Fruit fly (Drosophila melanogaster): ENCODE data around the gene wrm2.

The wrm2 gene

dm6 chr3L:7334990-7335389, at the start of gene wrm2, which contains the start of gene wrm1:
Gene wrm2 (minus strand): TSS chr3L:7335226.
Gene wrm1 (minus strand): TSS chr3L:7335226.
- TF ChIP-seq eg (GFP tag; IDR thresholded peaks at IDR 0.05) (peak; percentile 37; the same call in 1 of the 3 replicates), esn (GFP tag; optimal IDR thresholded peaks at IDR 0.05) (peak; percentile 8), dsx (GFP tag; optimal IDR thresholded peaks at IDR 0.05; ENCODE audit: poor library complexity, severe bottlenecking) (peak; percentile 18), CG3919 (GFP tag; optimal IDR thresholded peaks at IDR 0.05) (no peak)

dm6 chr3L:7381359-7381976, 46.4 kb upstream of the wrm2 start, which contains the start of the genes SMSr and smid:
Gene SMSr (minus strand): TSS chr3L:7381474.
Gene smid (plus strand): TSS chr3L:7381614.
- TF ChIP-seq CG3032 (tag; optimal IDR thresholded peaks at IDR 0.05) (peak; percentile 56), achi (GFP tag; optimal IDR thresholded peaks at IDR 0.05) (peak; percentile 44), fd85E (GFP tag; optimal IDR thresholded peaks at IDR 0.05) (no peak), CG16779 (tag; optimal IDR thresholded peaks at IDR 0.05) (no peak), CG11762 (GFP tag; optimal IDR thresholded peaks at IDR 0.05; ENCODE audit: insufficient read depth) (no peak), Eip75B (GFP tag; optimal IDR thresholded peaks at IDR 0.05) (peak; percentile 61), CG7368 (GFP tag; optimal IDR thresholded peaks at IDR 0.05) (no peak), CG6792 (GFP tag; optimal IDR thresholded peaks at IDR 0.05) (peak; percentile 56), dsx (GFP tag; optimal IDR thresholded peaks at IDR 0.05; ENCODE audit: poor library complexity, severe bottlenecking) (peak; percentile 27), CG8632 (GFP tag; optimal IDR thresholded peaks at IDR 0.05) (no peak), CG1621 (tag; optimal IDR thresholded peaks at IDR 0.05) (peak; percentile 31), CG32006 (GFP tag; optimal IDR thresholded peaks at IDR 0.05) (no peak), CG10631 (GFP tag; optimal IDR thresholded peaks at IDR 0.05) (peak; percentile 55), CG4318 (GFP tag; optimal IDR thresholded peaks at IDR 0.05) (peak; percentile 47), topi (GFP tag; optimal IDR thresholded peaks at IDR 0.05) (peak; percentile 65), CG11902 (GFP tag; optimal IDR thresholded peaks at IDR 0.05) (peak; percentile 33), CG3919 (GFP tag; optimal IDR thresholded peaks at IDR 0.05) (peak; percentile 58), CG6854 (GFP tag; optimal IDR thresholded peaks at IDR 0.05) (peak; percentile 44), Met (GFP tag; optimal IDR thresholded peaks at IDR 0.05) (no peak), fd59A (GFP tag; optimal IDR thresholded peaks at IDR 0.05) (no peak), cyc (GFP tag; optimal IDR thresholded peaks at IDR 0.05) (peak; percentile 64), esn (GFP tag; optimal IDR thresholded peaks at IDR 0.05) (peak; percentile 63), Lpt (GFP tag; optimal IDR thresholded peaks at IDR 0.05) (peak; percentile 46), Hr38 (GFP tag; optimal IDR thresholded peaks at IDR 0.05) (no peak), CG11294 (GFP tag; IDR thresholded peaks at IDR 0.05) (no peak), Ets21C (GFP tag; optimal IDR thresholded peaks at IDR 0.05) (peak; percentile 57), Gug (GFP tag; IDR thresholded peaks at IDR 0.05) (peak; percentile 57; the same call in 1 of the 2 replicates), net (GFP tag; optimal IDR thresholded peaks at IDR 0.05) (peak; percentile 19), dac (GFP tag; optimal IDR thresholded peaks at IDR 0.05) (peak; percentile 2), CG15336 (GFP tag; IDR thresholded peaks at IDR 0.05) (peak; percentile 32; the same call in 1 of the 2 replicates), Blimp-1 (GFP tag; optimal IDR thresholded peaks at IDR 0.05) (no peak), CG10669 (GFP tag; optimal IDR thresholded peaks at IDR 0.05) (no peak), Hr39 (GFP tag; optimal IDR thresholded peaks at IDR 0.05) (peak; percentile 66), Ets96B (tag; optimal IDR thresholded peaks at IDR 0.05) (peak; percentile 53), ss (GFP tag; optimal IDR thresholded peaks at IDR 0.05) (peak in 1 of 2 experiments; percentile 4), Smox (GFP tag; optimal IDR thresholded peaks at IDR 0.05) (no peak), svp (GFP tag) (peak; percentile 86), Sox15 (GFP tag; optimal IDR thresholded peaks at IDR 0.05) (peak; percentile 53), eg (GFP tag; IDR thresholded peaks at IDR 0.05) (no peak), acj6 (GFP tag; optimal IDR thresholded peaks at IDR 0.05) (peak; percentile 71), Hr4 (GFP tag; optimal IDR thresholded peaks at IDR 0.05) (peak; percentile 71), vri (GFP tag; optimal IDR thresholded peaks at IDR 0.05) (no peak), salr (GFP tag; optimal IDR thresholded peaks at IDR 0.05) (peak in 1 of 2 experiments; percentile 68), pdm3 (GFP tag; optimal IDR thresholded peaks at IDR 0.05) (peak; percentile 70), Eip93F (GFP tag; optimal IDR thresholded peaks at IDR 0.05) (no peak), CG8319 (GFP tag; optimal IDR thresholded peaks at IDR 0.05) (peak; percentile 7), OdsH (GFP tag; optimal IDR thresholded peaks at IDR 0.05) (peak; percentile 70), CG31627 (GFP tag; optimal IDR thresholded peaks at IDR 0.05) (peak; percentile 70)
